Worm (Caenorhabditis elegans) whole organism, L1 larva: ENCODE data around the gene acr-9.

ENCODE experiments used
- aha-1 ChIP-seq: fragments of 150-350 bp; optimal IDR thresholded peaks from 2 replicates; lab custom pipeline; 2014; ENCODE audit warnings: missing biosample characterization, missing genetic modification characterization
- ama-1 ChIP-seq: fragments of 150-350 bp; optimal IDR thresholded peaks from 2 replicates; lab custom pipeline; 2014
- blmp-1 ChIP-seq: fragments of 150-350 bp; optimal IDR thresholded peaks from 2 replicates; lab custom pipeline; 2014; ENCODE audit warnings: missing biosample characterization, missing genetic modification characterization
- ceh-8 ChIP-seq: fragments of 200-800 bp; sonication (Bioruptor generic); optimal IDR thresholded peaks from 2 replicates; lab custom pipeline; 2018; ENCODE audit warnings: mild to moderate bottlenecking, missing genetic modification characterization, moderate library complexity, missing compliant biosample characterization
- ceh-82 ChIP-seq, 3 experiments: fragments of 150-350 bp in 1 of 3; sonication (generic microtip) in 2 of 3; optimal IDR thresholded peaks; 2 replicates each; lab custom pipeline; 2014 to 2017; ENCODE audit warnings: missing biosample characterization in 3 of 3, missing genetic modification characterization in 3 of 3
- dsc-1 ChIP-seq: sonication (generic microtip); optimal IDR thresholded peaks from 2 replicates; lab custom pipeline; 2016; ENCODE audit warnings: mild to moderate bottlenecking, missing genetic modification characterization, missing compliant biosample characterization
- efl-1 ChIP-seq, 4 experiments: fragments of 150-350 bp; optimal IDR thresholded peaks in 3 of 4; peaks in 1 of 4; 1 replicate in 1 of 4; 2 replicates in 3 of 4; lab custom pipeline; 2014; ENCODE audit warnings: missing biosample characterization in 2 of 4, missing genetic modification characterization in 2 of 4, missing genetic modification reagents in 2 of 4
- efl-3 ChIP-seq: fragments of 200-800 bp; sonication (Bioruptor generic); optimal IDR thresholded peaks from 2 replicates; lab custom pipeline; 2018; ENCODE audit warnings: mild to moderate bottlenecking, missing genetic modification characterization, missing compliant biosample characterization
- egl-27 ChIP-seq, 2 experiments: fragments of 150-350 bp in 1 of 2; sonication (generic microtip); optimal IDR thresholded peaks; 3 replicates each; lab custom pipeline; 2017 to 2018; ENCODE audit warnings: missing biosample characterization in 2 of 2, missing genetic modification characterization in 2 of 2, missing genetic modification reagents in 2 of 2
- elt-2 ChIP-seq: sonication (generic microtip); optimal IDR thresholded peaks from 2 replicates; lab custom pipeline; 2016; ENCODE audit warnings: missing genetic modification characterization, mild to moderate bottlenecking, inconsistent platforms, missing compliant biosample characterization, missing genetic modification reagents
- elt-3 ChIP-seq, 6 experiments: fragments of 150-350 bp in 1 of 6; sonication (generic microtip); optimal IDR thresholded peaks; 2 replicates each; lab custom pipeline; 2017 to 2018; ENCODE audit warnings: missing biosample characterization in 6 of 6, missing genetic modification characterization in 6 of 6, inconsistent platforms in 1 of 6
- fkh-8 ChIP-seq: sonication (generic microtip); optimal IDR thresholded peaks from 2 replicates; lab custom pipeline; 2016; ENCODE audit warnings: mild to moderate bottlenecking, missing genetic modification characterization, missing compliant biosample characterization
- hlh-17 ChIP-seq: fragments of 200-800 bp; sonication (Bioruptor generic); optimal IDR thresholded peaks from 2 replicates; lab custom pipeline; 2018; ENCODE audit warnings: missing genetic modification characterization, mild to moderate bottlenecking, missing compliant biosample characterization, moderate library complexity, borderline replicate concordance
- hlh-4 ChIP-seq: sonication (generic microtip); optimal IDR thresholded peaks from 2 replicates; lab custom pipeline; 2016; ENCODE audit warnings: mild to moderate bottlenecking, missing genetic modification characterization, missing compliant biosample characterization
- hpl-2 ChIP-seq: fragments of 150-350 bp; optimal IDR thresholded peaks from 2 replicates; lab custom pipeline; 2014; ENCODE audit warnings: missing biosample characterization, missing genetic modification reagents, missing genetic modification characterization
- isw-1 ChIP-seq: fragments of 200-800 bp; sonication (Bioruptor generic); IDR thresholded peaks from 2 replicates; pipeline ENCODE4 v1.3.6; 2022; ENCODE audit warnings: missing genetic modification characterization, missing compliant biosample characterization
- lin-13 ChIP-seq: fragments of 150-350 bp; optimal IDR thresholded peaks from 2 replicates; lab custom pipeline; 2014; ENCODE audit warnings: missing biosample characterization, missing genetic modification reagents, missing genetic modification characterization
- lin-14 ChIP-seq: fragments of 200-800 bp; sonication (Bioruptor generic); optimal IDR thresholded peaks from 2 replicates; lab custom pipeline; 2018; ENCODE audit warnings: mild to moderate bottlenecking, missing genetic modification characterization, moderate library complexity, missing compliant biosample characterization
- lin-35 ChIP-seq, 2 experiments: fragments of 150-350 bp; optimal IDR thresholded peaks; 2 replicates each; lab custom pipeline; 2014; ENCODE audit warnings: missing biosample characterization in 2 of 2, missing genetic modification characterization in 2 of 2, missing genetic modification reagents in 2 of 2
- lin-39 ChIP-seq: fragments of 150-350 bp; optimal IDR thresholded peaks from 2 replicates; lab custom pipeline; 2014; ENCODE audit warnings: missing biosample characterization, missing genetic modification reagents, missing genetic modification characterization
- lir-3 ChIP-seq: sonication (generic microtip); optimal IDR thresholded peaks from 2 replicates; lab custom pipeline; 2016; ENCODE audit warnings: mild to moderate bottlenecking, missing genetic modification characterization, moderate library complexity, missing compliant biosample characterization; ENCODE audit not compliant: poor library complexity
- lsy-2 ChIP-seq, 2 experiments: fragments of 150-350 bp; optimal IDR thresholded peaks; 2 replicates each; lab custom pipeline; 2014; ENCODE audit warnings: missing biosample characterization in 2 of 2, missing genetic modification characterization in 2 of 2
- mdl-1 ChIP-seq, 2 experiments: fragments of 150-350 bp; optimal IDR thresholded peaks; 2 replicates each; lab custom pipeline; 2014 to 2017; ENCODE audit warnings: missing biosample characterization in 2 of 2, missing genetic modification characterization in 2 of 2, inconsistent platforms in 1 of 2
- mef-2 ChIP-seq: fragments of 150-350 bp; optimal IDR thresholded peaks from 2 replicates; lab custom pipeline; 2014; ENCODE audit warnings: missing biosample characterization, missing genetic modification characterization
- mep-1 ChIP-seq: fragments of 150-350 bp; optimal IDR thresholded peaks from 2 replicates; lab custom pipeline; 2014; ENCODE audit warnings: missing biosample characterization, missing genetic modification characterization
- nhr-20 ChIP-seq: sonication (generic microtip); optimal IDR thresholded peaks from 2 replicates; lab custom pipeline; 2016; ENCODE audit warnings: mild to moderate bottlenecking, missing genetic modification characterization, missing compliant biosample characterization
- nhr-28 ChIP-seq: fragments of 150-350 bp; optimal IDR thresholded peaks from 2 replicates; lab custom pipeline; 2014; ENCODE audit warnings: missing biosample characterization, missing genetic modification characterization
- nhr-71 ChIP-seq: sonication (generic microtip); optimal IDR thresholded peaks from 2 replicates; lab custom pipeline; 2016; ENCODE audit warnings: mild to moderate bottlenecking, missing genetic modification characterization, moderate library complexity, missing compliant biosample characterization
- nhr-76 ChIP-seq: sonication (generic microtip); optimal IDR thresholded peaks from 2 replicates; lab custom pipeline; 2017; ENCODE audit warnings: missing biosample characterization, missing genetic modification characterization
- nhr-77 ChIP-seq: fragments of 150-350 bp; optimal IDR thresholded peaks from 2 replicates; lab custom pipeline; 2014; ENCODE audit warnings: missing biosample characterization, missing genetic modification characterization
- nhr-84 ChIP-seq: sonication (generic microtip); optimal IDR thresholded peaks from 2 replicates; lab custom pipeline; 2017; ENCODE audit warnings: missing biosample characterization, missing genetic modification characterization
- nhr-85 ChIP-seq: sonication (generic microtip); peaks from one replicate; lab custom pipeline; 2016; ENCODE audit warnings: missing genetic modification characterization, inconsistent platforms, missing compliant biosample characterization
- nhr-90 ChIP-seq: sonication (generic microtip); optimal IDR thresholded peaks from 2 replicates; lab custom pipeline; 2016; ENCODE audit warnings: mild to moderate bottlenecking, missing genetic modification characterization, missing compliant biosample characterization; ENCODE audit not compliant: poor library complexity
- pag-3 ChIP-seq: sonication (generic microtip); optimal IDR thresholded peaks from 2 replicates; lab custom pipeline; 2017; ENCODE audit warnings: missing genetic modification characterization, mild to moderate bottlenecking, missing compliant biosample characterization, antibody characterized with exemption, borderline replicate concordance; ENCODE audit not compliant: insufficient read depth
- pax-3 ChIP-seq: fragments of 200-800 bp; sonication (Bioruptor generic); optimal IDR thresholded peaks from 2 replicates; lab custom pipeline; 2018; ENCODE audit warnings: mild to moderate bottlenecking, missing genetic modification characterization, moderate library complexity, missing compliant biosample characterization
- rnt-1 ChIP-seq: sonication (generic microtip); optimal IDR thresholded peaks from 2 replicates; lab custom pipeline; 2016; ENCODE audit warnings: mild to moderate bottlenecking, missing genetic modification characterization, moderate library complexity, missing compliant biosample characterization
- snpc-4 ChIP-seq: fragments of 150-350 bp; optimal IDR thresholded peaks from 2 replicates; lab custom pipeline; 2014; ENCODE audit warnings: missing biosample characterization, missing genetic modification characterization
- snu-23 ChIP-seq: sonication (generic microtip); optimal IDR thresholded peaks from 2 replicates; lab custom pipeline; 2016; ENCODE audit warnings: missing genetic modification characterization, missing compliant biosample characterization
- sox-4 ChIP-seq: sonication (generic microtip); optimal IDR thresholded peaks from 2 replicates; lab custom pipeline; 2016; ENCODE audit warnings: missing genetic modification characterization, missing compliant biosample characterization
- sup-37 ChIP-seq: fragments of 200-800 bp; sonication (Bioruptor generic); optimal IDR thresholded peaks from 2 replicates; lab custom pipeline; 2018; ENCODE audit warnings: mild to moderate bottlenecking, missing genetic modification characterization, missing compliant biosample characterization
- swsn-7 ChIP-seq: sonication (generic microtip); optimal IDR thresholded peaks from 2 replicates; lab custom pipeline; 2016; ENCODE audit warnings: missing genetic modification characterization, missing compliant biosample characterization
- tbx-2 ChIP-seq: sonication (generic microtip); optimal IDR thresholded peaks from 2 replicates; lab custom pipeline; 2016; ENCODE audit warnings: missing genetic modification characterization, missing compliant biosample characterization
- unc-62 ChIP-seq: fragments of 150-350 bp; optimal IDR thresholded peaks from 2 replicates; lab custom pipeline; 2014; ENCODE audit warnings: missing biosample characterization, missing genetic modification reagents, missing genetic modification characterization
- unc-98 ChIP-seq: fragments of 200-800 bp; sonication (Bioruptor generic); IDR thresholded peaks from 2 replicates; pipeline ENCODE4 v1.3.6; 2022; ENCODE audit warnings: missing genetic modification characterization, missing compliant biosample characterization
- vab-15 ChIP-seq: sonication (generic microtip); optimal IDR thresholded peaks from 2 replicates; lab custom pipeline; 2017; ENCODE audit warnings: missing genotype, mild to moderate bottlenecking, missing genetic modification characterization, missing compliant biosample characterization
- zip-4 ChIP-seq: fragments of 200-800 bp; sonication (Bioruptor generic); optimal IDR thresholded peaks from 2 replicates; lab custom pipeline; 2018; ENCODE audit warnings: mild to moderate bottlenecking, missing genetic modification characterization, moderate library complexity, missing compliant biosample characterization
- ztf-11 ChIP-seq, 2 experiments: sonication (generic microtip); optimal IDR thresholded peaks; 2 replicates each; lab custom pipeline; 2016 to 2017; ENCODE audit warnings: missing genetic modification characterization in 2 of 2, missing biosample characterization in 1 of 2, missing compliant biosample characterization in 1 of 2

The acr-9 gene

DNA sequence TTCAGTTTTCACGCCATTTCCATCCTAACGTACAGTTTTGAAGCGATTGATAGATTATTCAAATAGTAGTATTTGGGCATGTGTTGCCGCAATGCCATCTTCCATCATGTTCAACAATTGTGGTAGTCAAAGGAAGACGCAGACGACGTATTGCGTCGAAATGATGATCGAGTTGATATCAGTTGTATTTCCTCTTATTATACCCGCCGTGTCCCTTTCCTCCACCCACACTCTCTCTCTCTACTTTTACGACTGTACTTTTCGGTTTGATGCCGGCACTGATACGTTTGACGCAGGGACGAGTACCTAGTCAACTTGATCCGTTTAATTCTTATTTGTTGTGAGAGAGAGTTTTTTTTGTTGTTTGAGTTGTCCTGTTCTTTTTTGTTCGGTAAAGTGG is 25.9 kb upstream of the acr-9 start:
- TF ChIP-seq lsy-2 (tag; optimal IDR thresholded peaks at IDR 0.05; lab: Kevin White, UChicago) (peak in 1 of 2 experiments; percentile 27), nhr-77 (tag; lab: Kevin White, UChicago) (no peak), ama-1 (no peak), mef-2 (no peak), lin-35 (GFP tag; optimal IDR thresholded peaks at IDR 0.05; lab: Kevin White, UChicago) (peak in 1 of 2 experiments; percentile 38), nhr-20 (tag; lab: Kevin White, UChicago) (peak; percentile 15), vab-15 (tag; lab: Kevin White, UChicago) (no peak), elt-3 (tag; optimal IDR thresholded peaks at IDR 0.05; lab: Kevin White, UChicago) (peak in 2 of 6 experiments; percentile 4 to 63), lin-14 (GFP tag; lab: Kevin White, UChicago) (peak; percentile 65), lin-39 (tag; lab: Kevin White, UChicago) (no peak), swsn-7 (no peak), ceh-82 (tag; optimal IDR thresholded peaks at IDR 0.05; lab: Kevin White, UChicago) (no peak), mep-1 (tag; lab: Kevin White, UChicago) (no peak), sox-4 (tag; lab: Kevin White, UChicago) (no peak), nhr-71 (tag; lab: Kevin White, UChicago) (peak; percentile 13), isw-1 (GFP tag; lab: Robert Waterston, UW) (no peak), egl-27 (tag; optimal IDR thresholded peaks at IDR 0.05; lab: Kevin White, UChicago) (no peak), nhr-84 (no peak), pag-3 (peak; percentile 63), elt-2 (tag; lab: Kevin White, UChicago) (peak; percentile 24), efl-3 (no peak), sup-37 (GFP tag; lab: Kevin White, UChicago) (no peak), snu-23 (GFP tag; lab: Kevin White, UChicago) (peak; percentile 55), aha-1 (tag; lab: Kevin White, UChicago) (no peak), efl-1 (optimal IDR thresholded peaks at IDR 0.05; lab: Kevin White, UChicago) (no peak), efl-1 (GFP tag; optimal IDR thresholded peaks at IDR 0.05 in 1 of 2; lab: Kevin White, UChicago) (peak in 1 of 2 experiments; percentile 26), blmp-1 (tag; lab: Kevin White, UChicago) (peak; percentile 75), ceh-8 (GFP tag; lab: Kevin White, UChicago) (no peak), mdl-1 (tag; optimal IDR thresholded peaks at IDR 0.05; lab: Kevin White, UChicago) (no peak), nhr-90 (tag; lab: Kevin White, UChicago) (peak; percentile 26), hpl-2 (GFP tag; lab: Kevin White, UChicago) (no peak), nhr-85 (tag; lab: Kevin White, UChicago) (peak; percentile 69), snpc-4 (no peak), unc-62 (GFP tag; lab: Kevin White, UChicago) (no peak), hlh-17 (GFP tag; lab: Kevin White, UChicago) (no peak), lir-3 (tag; lab: Kevin White, UChicago) (no peak), dsc-1 (tag; lab: Kevin White, UChicago) (no peak), pax-3 (tag; lab: Kevin White, UChicago) (no peak), nhr-76 (tag; lab: Kevin White, UChicago) (no peak), hlh-4 (no peak)

DNA sequence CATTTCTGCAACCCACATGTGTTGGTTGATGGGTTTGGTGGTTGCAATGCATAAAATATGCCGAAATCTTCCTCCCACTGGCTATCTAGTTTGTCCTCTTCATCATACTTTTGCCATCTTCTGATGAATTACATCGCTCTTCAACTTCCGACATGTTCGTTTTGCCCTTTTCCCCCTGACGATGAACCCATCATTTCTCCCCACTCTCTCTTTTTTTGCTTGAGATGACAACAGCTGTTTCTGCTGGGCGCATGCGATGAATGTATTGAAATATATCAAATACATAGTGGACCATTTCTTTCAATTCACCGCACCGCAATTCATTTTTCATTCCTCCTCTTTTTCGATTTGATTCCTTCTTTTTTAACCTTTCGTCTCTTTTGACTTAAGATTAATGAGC is 24.3 kb upstream of the acr-9 start:
- TF ChIP-seq nhr-28 (tag; lab: Kevin White, UChicago) (no peak), lin-14 (GFP tag; lab: Kevin White, UChicago) (peak; percentile 30), tbx-2 (tag; lab: Kevin White, UChicago) (no peak), blmp-1 (tag; lab: Kevin White, UChicago) (peak; percentile 66), nhr-77 (tag; lab: Kevin White, UChicago) (no peak), rnt-1 (tag; lab: Kevin White, UChicago) (peak; percentile 34), lin-13 (GFP tag; lab: Kevin White, UChicago) (no peak), fkh-8 (tag; lab: Kevin White, UChicago) (no peak), pag-3 (no peak), unc-98 (no peak), zip-4 (GFP tag; lab: Kevin White, UChicago) (no peak), ztf-11 (tag; optimal IDR thresholded peaks at IDR 0.05; lab: Kevin White, UChicago) (peak in 1 of 2 experiments; percentile 23), nhr-71 (tag; lab: Kevin White, UChicago) (no peak)
